Fruit fly (Drosophila melanogaster): ENCODE results near the gene ND-39.

- TF ChIP-seq Hr4 (GFP tag; optimal IDR thresholded peaks at IDR 0.05) (no peak), CG7368 (GFP tag; optimal IDR thresholded peaks at IDR 0.05) (no peak), ss (GFP tag; optimal IDR thresholded peaks at IDR 0.05) (no peak), eg (GFP tag; IDR thresholded peaks at IDR 0.05) (no peak), CG9139 (GFP tag; optimal IDR thresholded peaks at IDR 0.05) (no peak), lz (GFP tag; optimal IDR thresholded peaks at IDR 0.05) (no peak)
Observed at dm6 chr3L:20526143-20526195, 34.1 kb downstream of the ND-39 start, which contains the start of gene Pss.
